Worm (Caenorhabditis elegans): Measurements from ENCODE around the gene F43C11.3.

- no peak for TF ChIP-seq snpc-4 (tag; optimal IDR thresholded peaks at IDR 0.05)
- no peak for TF ChIP-seq mep-1 (tag; optimal IDR thresholded peaks at IDR 0.05)
- TF ChIP-seq ces-1 (GFP tag; optimal IDR thresholded peaks at IDR 0.05), result no peak
- TF ChIP-seq ceh-43 (GFP tag; optimal IDR thresholded peaks at IDR 0.05), result no peak
- no peak for TF ChIP-seq nhr-12 (tag; optimal IDR thresholded peaks at IDR 0.05)
- no peak for TF ChIP-seq nhr-28 (tag; optimal IDR thresholded peaks at IDR 0.05)
- no peak for TF ChIP-seq ztf-11 (tag; optimal IDR thresholded peaks at IDR 0.05)
- TF ChIP-seq blmp-1 (tag; optimal IDR thresholded peaks at IDR 0.05), result no peak
- TF ChIP-seq elt-3 (tag; optimal IDR thresholded peaks at IDR 0.05), result no peak
- TF ChIP-seq nhr-76 (tag; optimal IDR thresholded peaks at IDR 0.05), result no peak
- TF ChIP-seq unc-62 (GFP tag; optimal IDR thresholded peaks at IDR 0.05), result no peak
- TF ChIP-seq nhr-2 (tag; optimal IDR thresholded peaks at IDR 0.05), result no peak
- no peak for TF ChIP-seq mab-5 (tag; optimal IDR thresholded peaks at IDR 0.05)
Measured at ce11 chrII:2385495-2385894, 32.4 kb downstream of the F43C11.3 start, which contains the start of gene F16G10.9.

Data from whole organism, mixed stage, embryonic.